Worm (Caenorhabditis elegans): ENCODE measurements around the gene gbh-2.

DNA sequence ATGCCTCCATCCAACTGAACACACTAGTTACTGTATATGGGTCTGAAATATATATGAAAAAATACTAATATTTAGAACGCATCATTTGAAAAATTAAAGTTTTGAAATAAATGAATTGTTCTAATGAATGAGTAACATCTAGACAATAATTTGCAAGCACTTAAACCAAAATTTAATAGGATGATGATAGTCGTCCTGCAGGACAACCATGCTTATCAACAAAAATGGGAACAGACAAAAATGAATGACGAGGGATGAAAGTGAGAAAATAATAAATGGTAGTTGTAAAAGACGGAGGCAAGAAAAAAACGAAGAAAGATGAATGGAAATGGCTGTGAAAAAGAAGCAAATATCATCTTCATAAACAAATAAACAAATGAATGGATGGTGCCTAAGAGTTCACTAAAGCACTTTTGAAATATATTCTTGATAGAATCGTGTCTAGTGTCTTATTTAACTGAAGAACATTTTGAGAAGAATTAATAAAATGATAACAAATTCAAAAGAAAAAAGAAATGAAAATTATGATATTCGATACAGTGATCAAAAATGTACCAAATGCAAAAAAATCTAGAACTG lies 45.6 kb downstream of the gbh-2 start, which contains the start of gene gldi-7:
- no peak for TF ChIP-seq med-1 (GFP tag; optimal IDR thresholded peaks at IDR 0.05; ENCODE audit: insufficient read depth)
- TF ChIP-seq ref-1 (GFP tag; conservative IDR thresholded peaks at IDR 0.05), result no peak

All from whole organism, midembryonic.